Fruit fly (Drosophila melanogaster) whole organism: ENCODE data around the gene Spg7.

Experiments used
- CG8478 ChIP-seq: fragments of >200 bp; optimal IDR thresholded peaks from 2 replicates; lab custom pipeline; 2018; ENCODE audit warnings: inconsistent platforms
- Dll ChIP-seq: fragments of >200 bp; optimal IDR thresholded peaks from 2 replicates; lab custom pipeline; 2017
- EcR ChIP-seq, 2 experiments: fragments of >200 bp; optimal IDR thresholded peaks; 2 replicates each; lab custom pipeline; 2017; ENCODE audit warnings: missing biosample characterization in 2 of 2, missing genetic modification characterization in 2 of 2, missing genetic modification reagents in 2 of 2
- pan ChIP-seq: fragments of >200 bp; optimal IDR thresholded peaks from 2 replicates; lab custom pipeline; 2017
- psq ChIP-seq: fragments of >200 bp; optimal IDR thresholded peaks from 2 replicates; lab custom pipeline; 2017
- usp ChIP-seq: fragments of >200 bp; optimal IDR thresholded peaks from 2 replicates; lab custom pipeline; 2017; ENCODE audit warnings: missing biosample characterization, missing genetic modification characterization, mixed read lengths

- TF ChIP-seq EcR (GFP tag; optimal IDR thresholded peaks at IDR 0.05; lab: Kevin White, UChicago) (no peak), CG8478 (lab: Kevin White, UChicago) (no peak), pan (lab: Kevin White, UChicago) (no peak), usp (no peak), psq (lab: Kevin White, UChicago) (no peak), Dll (lab: Kevin White, UChicago) (no peak)
These were observed 7.6 kb downstream of the Spg7 start for dm6 chrX:2690376-2690775.
